Fruit fly (Drosophila melanogaster): Measurements from ENCODE around the gene Ir85a.

The Ir85a gene

DNA sequence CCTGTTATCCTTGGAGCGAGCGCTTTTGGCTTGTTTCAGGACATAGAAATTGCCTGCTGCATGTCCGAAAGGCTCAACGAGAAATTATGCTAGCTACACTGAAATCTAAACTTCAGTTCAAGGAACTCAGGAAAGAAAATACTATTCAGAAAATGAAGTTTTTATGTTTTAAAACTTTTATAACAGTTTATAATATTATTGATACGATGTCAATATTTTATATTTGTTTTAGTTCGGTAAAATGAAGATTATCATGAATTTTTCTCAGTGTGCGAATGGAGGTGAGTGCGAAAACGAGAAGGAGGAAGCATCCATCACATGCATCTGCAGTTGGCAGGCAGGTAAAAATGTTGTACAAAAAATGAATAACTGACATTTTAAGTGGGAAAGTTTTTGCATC is 48.1 kb upstream of the Ir85a start (continued):
- peak; percentile 33 to 42 for TF ChIP-seq chif (GFP tag; optimal IDR thresholded peaks at IDR 0.05)
- TF ChIP-seq sr (GFP tag; IDR thresholded peaks at IDR 0.05): no peak
- no peak for TF ChIP-seq CG3065 (GFP tag; optimal IDR thresholded peaks at IDR 0.05)
- TF ChIP-seq CG14860 (GFP tag; IDR thresholded peaks at IDR 0.05; ENCODE audit: partially characterized antibody): no peak
- peak; percentile 57 for TF ChIP-seq seq (GFP tag; IDR thresholded peaks at IDR 0.05)
- 0 out of 2 replicates have a peak, but pooled peaks have one; percentile 30 for TF ChIP-seq H2.0 (GFP tag; IDR thresholded peaks at IDR 0.05)
- no peak for TF ChIP-seq CG30020 (tag; optimal IDR thresholded peaks at IDR 0.05)
- TF ChIP-seq Xbp1 (GFP tag; optimal IDR thresholded peaks at IDR 0.05): peak; percentile 66
- 0 out of 2 replicates have a peak, but pooled peaks have one; percentile 44 for TF ChIP-seq CG11696 (GFP tag; IDR thresholded peaks at IDR 0.05)
- peak; percentile 80; the same call in 1 of the 2 replicates for TF ChIP-seq onecut (GFP tag; IDR thresholded peaks at IDR 0.05)
- peak; percentile 49 for TF ChIP-seq chn (GFP tag; optimal IDR thresholded peaks at IDR 0.05)
- TF ChIP-seq aop (GFP tag; IDR thresholded peaks at IDR 0.05): no peak
- TF ChIP-seq danr (GFP tag; IDR thresholded peaks at IDR 0.05): no peak
- TF ChIP-seq CG4282 (GFP tag; optimal IDR thresholded peaks at IDR 0.05): no peak
- no peak for TF ChIP-seq CG9817 (tag; optimal IDR thresholded peaks at IDR 0.05)
- TF ChIP-seq CG30403 (GFP tag; optimal IDR thresholded peaks at IDR 0.05): peak; percentile 71
- no peak for TF ChIP-seq GATAe (GFP tag; conservative IDR thresholded peaks at IDR 0.05)
- TF ChIP-seq NC2α (GFP tag; optimal IDR thresholded peaks at IDR 0.05): no peak
- TF ChIP-seq Taf1 (GFP tag; IDR thresholded peaks at IDR 0.05): no peak
- TF ChIP-seq dmrt99B (tag; optimal IDR thresholded peaks at IDR 0.05): peak; percentile 76
- TF ChIP-seq CG18476 (GFP tag; optimal IDR thresholded peaks at IDR 0.05): peak; percentile 44
- TF ChIP-seq CG3407 (GFP tag; optimal IDR thresholded peaks at IDR 0.05): peak; percentile 44
- TF ChIP-seq sim (GFP tag; IDR thresholded peaks at IDR 0.05): peak; percentile 63; the same call in 1 of the 2 replicates
- TF ChIP-seq CG2120 (GFP tag; optimal IDR thresholded peaks at IDR 0.05): peak; percentile 38
- TF ChIP-seq CG31441 (GFP tag; IDR thresholded peaks at IDR 0.05): peak; percentile 80
- peak; percentile 30 for TF ChIP-seq CG12299 (tag; optimal IDR thresholded peaks at IDR 0.05)
- peak; percentile 30; the same call in 1 of the 2 replicates for TF ChIP-seq ssp (GFP tag; IDR thresholded peaks at IDR 0.05)
- TF ChIP-seq CoRest (tag; optimal IDR thresholded peaks at IDR 0.05): peak; percentile 67
- no peak for TF ChIP-seq Rx (GFP tag; IDR thresholded peaks at IDR 0.05)
- TF ChIP-seq CG34224 (GFP tag; IDR thresholded peaks at IDR 0.05; ENCODE audit: partially characterized antibody): no peak
- TF ChIP-seq dati (GFP tag; IDR thresholded peaks at IDR 0.05): no peak
- TF ChIP-seq CG9727 (GFP tag; optimal IDR thresholded peaks at IDR 0.05): peak; percentile 74
- TF ChIP-seq gcm (GFP tag; optimal IDR thresholded peaks at IDR 0.05): peak; percentile 53
- TF ChIP-seq CG16815 (GFP tag; optimal IDR thresholded peaks at IDR 0.05): peak; percentile 10
- no peak for TF ChIP-seq bowl (GFP tag; IDR thresholded peaks at IDR 0.05)
- no peak for TF ChIP-seq Scr (GFP tag; IDR thresholded peaks at IDR 0.05; ENCODE audit: partially characterized antibody)
- no peak for TF ChIP-seq slp2 (GFP tag; optimal IDR thresholded peaks at IDR 0.05)
- TF ChIP-seq gsb (GFP tag; IDR thresholded peaks at IDR 0.05): no peak
- TF ChIP-seq CG9797 (GFP tag; optimal IDR thresholded peaks at IDR 0.05): no peak
- TF ChIP-seq CG6654 (GFP tag; optimal IDR thresholded peaks at IDR 0.05): no peak
- TF ChIP-seq Atf3 (GFP tag; optimal IDR thresholded peaks at IDR 0.05): no peak
- TF ChIP-seq CG31365 (tag; optimal IDR thresholded peaks at IDR 0.05): no peak
- TF ChIP-seq HmgZ (tag; optimal IDR thresholded peaks at IDR 0.05): peak; percentile 1
- peak; percentile 17 for TF ChIP-seq CG4617 (GFP tag; optimal IDR thresholded peaks at IDR 0.05; ENCODE audit: borderline replicate concordance)
- peak; percentile 59 for TF ChIP-seq lab (GFP tag; optimal IDR thresholded peaks at IDR 0.05)
- TF ChIP-seq CG10431 (GFP tag; optimal IDR thresholded peaks at IDR 0.05): no peak
- peak; percentile 74 for TF ChIP-seq CG12391 (tag; optimal IDR thresholded peaks at IDR 0.05)
- peak; percentile 68 for TF ChIP-seq esg (GFP tag; conservative IDR thresholded peaks at IDR 0.05)
- TF ChIP-seq wor (GFP tag; IDR thresholded peaks at IDR 0.05): peak; percentile 46; the same call in 1 of the 2 replicates
- no peak for TF ChIP-seq Dip2 (GFP tag; IDR thresholded peaks at IDR 0.05)
- no peak for TF ChIP-seq hth (optimal IDR thresholded peaks at IDR 0.05)
- peak; percentile 31; the same call in 2 of the 3 replicates for TF ChIP-seq B-H1 (GFP tag; IDR thresholded peaks at IDR 0.05)

All from whole organism, embryonic.